Worm (Caenorhabditis elegans) whole organism, late embryonic: ENCODE results near the gene R09A8.1.

Experiments
- F13H6.1 ChIP-seq: sonication (generic microtip); optimal IDR thresholded peaks from 2 replicates; lab custom pipeline; 2016; ENCODE audit warnings: missing genetic modification characterization, missing compliant biosample characterization
- ceh-6 ChIP-seq: fragments of 200-800 bp; sonication (Bioruptor generic); optimal IDR thresholded peaks from 2 replicates; lab custom pipeline; 2018; ENCODE audit warnings: mild to moderate bottlenecking, missing genetic modification characterization, missing compliant biosample characterization
- eyg-1 ChIP-seq: sonication (generic microtip); optimal IDR thresholded peaks from 2 replicates; lab custom pipeline; 2016; ENCODE audit warnings: missing genotype, missing genetic modification characterization, missing compliant biosample characterization
- fkh-10 ChIP-seq: fragments of 150-350 bp; optimal IDR thresholded peaks from 2 replicates; lab custom pipeline; 2014; ENCODE audit warnings: missing biosample characterization, missing genetic modification reagents, missing genetic modification characterization
- fkh-6 ChIP-seq: sonication (generic microtip); optimal IDR thresholded peaks from 2 replicates; lab custom pipeline; 2016; ENCODE audit warnings: missing genetic modification characterization, missing compliant biosample characterization
- hlh-15 ChIP-seq: sonication (generic microtip); optimal IDR thresholded peaks from 2 replicates; lab custom pipeline; 2016; ENCODE audit warnings: missing genetic modification characterization, missing compliant biosample characterization
- tbx-2 ChIP-seq: sonication (generic microtip); optimal IDR thresholded peaks from 2 replicates; lab custom pipeline; 2016; ENCODE audit warnings: missing genetic modification characterization, missing compliant biosample characterization
- unc-55 ChIP-seq: sonication (generic microtip); optimal IDR thresholded peaks from 2 replicates; lab custom pipeline; 2017; ENCODE audit warnings: missing biosample characterization, missing genetic modification reagents, missing genetic modification characterization

- no peak for TF ChIP-seq fkh-6 (tag; lab: Kevin White, UChicago)
- no peak for TF ChIP-seq tbx-2 (tag; lab: Kevin White, UChicago)
- no peak for TF ChIP-seq ceh-6 (GFP tag; lab: Kevin White, UChicago)
- TF ChIP-seq fkh-10 (GFP tag; lab: Kevin White, UChicago), result no peak
- no peak for TF ChIP-seq hlh-15 (tag; lab: Kevin White, UChicago)
- TF ChIP-seq eyg-1 (tag; lab: Kevin White, UChicago), result no peak
- no peak for TF ChIP-seq unc-55
- no peak for TF ChIP-seq F13H6.1 (tag; lab: Kevin White, UChicago)
Observed at ce11 chrX:12663537-12663936, 50.0 kb downstream of the R09A8.1 start, which contains the start of gene nlp-76.
